Fruit fly (Drosophila melanogaster) whole organism, embryonic: ENCODE results near the gene CG4461.

Source experiments
- Bdp1 ChIP-seq: fragments of 200-800 bp; sonication (Bioruptor generic); optimal IDR thresholded peaks from 3 replicates; lab custom pipeline; 2016; ENCODE audit warnings: missing biosample characterization, missing genetic modification characterization
- CG11504 ChIP-seq: fragments of 200-800 bp; sonication (Bioruptor generic); optimal IDR thresholded peaks from 3 replicates; lab custom pipeline; 2019; ENCODE audit warnings: missing biosample characterization, mild to moderate bottlenecking, missing genetic modification characterization, moderate library complexity
- CG11723 ChIP-seq: fragments of 200-800 bp; sonication (Bioruptor generic); optimal IDR thresholded peaks from 2 replicates; lab custom pipeline; 2017; ENCODE audit warnings: missing biosample characterization, mild to moderate bottlenecking, missing genetic modification characterization
- CG12155 ChIP-seq: fragments of 200-800 bp; sonication (Bioruptor generic); optimal IDR thresholded peaks from 3 replicates; lab custom pipeline; 2016; ENCODE audit warnings: missing biosample characterization, missing genetic modification characterization
- CG12236 ChIP-seq: fragments of 200-800 bp; sonication (Bioruptor generic); optimal IDR thresholded peaks from 2 replicates; lab custom pipeline; 2016; ENCODE audit warnings: missing biosample characterization, missing genetic modification characterization
- CG12769 ChIP-seq: fragments of 200-800 bp; sonication (Bioruptor generic); optimal IDR thresholded peaks from 2 replicates; lab custom pipeline; 2019; ENCODE audit warnings: missing biosample characterization, mild to moderate bottlenecking, missing genetic modification characterization, moderate library complexity
- CG13296 ChIP-seq: fragments of 200-800 bp; sonication (Bioruptor generic); optimal IDR thresholded peaks from 3 replicates; lab custom pipeline; 2018; ENCODE audit warnings: missing biosample characterization, mild to moderate bottlenecking, missing genetic modification characterization
- CG14965 ChIP-seq: fragments of 200-800 bp; sonication (Bioruptor generic); optimal IDR thresholded peaks from 2 replicates; lab custom pipeline; 2016; ENCODE audit warnings: missing biosample characterization, missing genetic modification characterization, borderline replicate concordance
- CG15696 ChIP-seq: fragments of 200-800 bp; sonication (Bioruptor generic); optimal IDR thresholded peaks from 2 replicates; lab custom pipeline; 2019; ENCODE audit warnings: missing biosample characterization, mild to moderate bottlenecking, missing genetic modification characterization, moderate library complexity
- CG16863 ChIP-seq: fragments of 200-800 bp; sonication (Bioruptor generic); optimal IDR thresholded peaks from 3 replicates; lab custom pipeline; 2016; ENCODE audit warnings: missing biosample characterization, missing genetic modification characterization
- CG18476 ChIP-seq: fragments of 200-800 bp; sonication (Bioruptor generic); optimal IDR thresholded peaks from 2 replicates; lab custom pipeline; 2016; ENCODE audit warnings: missing biosample characterization, mild to moderate bottlenecking, missing genetic modification characterization
- CG2199 ChIP-seq: fragments of 200-800 bp; sonication (Bioruptor generic); IDR thresholded peaks from 3 replicates; pipeline ENCODE4 v1.3.6; 2022; ENCODE audit warnings: missing biosample characterization, missing genetic modification characterization
- CG2678 ChIP-seq: fragments of 200-800 bp; sonication (Bioruptor generic); optimal IDR thresholded peaks from 3 replicates; lab custom pipeline; 2019; ENCODE audit warnings: missing biosample characterization, mild to moderate bottlenecking, missing genetic modification characterization, moderate library complexity
- CG30403 ChIP-seq: fragments of 200-800 bp; sonication (Bioruptor generic); optimal IDR thresholded peaks from 3 replicates; lab custom pipeline; 2016; ENCODE audit warnings: missing biosample characterization, missing genetic modification characterization
- CG31388 ChIP-seq: fragments of 200-800 bp; sonication (Bioruptor generic); optimal IDR thresholded peaks from 2 replicates; lab custom pipeline; 2016; ENCODE audit warnings: missing biosample characterization, missing genetic modification characterization
- CG3163 ChIP-seq: fragments of 200-800 bp; sonication (Bioruptor generic); optimal IDR thresholded peaks from 3 replicates; lab custom pipeline; 2016; ENCODE audit warnings: missing biosample characterization, missing genetic modification characterization
- CG33213 ChIP-seq: fragments of 200-800 bp; sonication (Bioruptor generic); optimal IDR thresholded peaks from 3 replicates; lab custom pipeline; 2016; ENCODE audit warnings: missing biosample characterization, missing genetic modification characterization
- CG3995 ChIP-seq: fragments of 200-800 bp; sonication (Bioruptor generic); optimal IDR thresholded peaks from 3 replicates; lab custom pipeline; 2016; ENCODE audit warnings: missing biosample characterization, missing genetic modification characterization
- CG4617 ChIP-seq: fragments of 200-800 bp; sonication (Bioruptor generic); optimal IDR thresholded peaks from 3 replicates; lab custom pipeline; 2016; ENCODE audit warnings: missing biosample characterization, missing genetic modification characterization, borderline replicate concordance
- CG7987 ChIP-seq: fragments of 200-800 bp; sonication (Bioruptor generic); optimal IDR thresholded peaks from 2 replicates; lab custom pipeline; 2018; ENCODE audit warnings: missing biosample characterization, mild to moderate bottlenecking, missing genetic modification characterization, moderate library complexity
- CG9817 ChIP-seq: fragments of 200-800 bp; sonication (Bioruptor generic); optimal IDR thresholded peaks from 2 replicates; lab custom pipeline; 2018; ENCODE audit warnings: missing biosample characterization, mild to moderate bottlenecking, missing genetic modification characterization, moderate library complexity
- Dbx ChIP-seq: fragments of 200-800 bp; sonication (Bioruptor generic); IDR thresholded peaks from 3 replicates; pipeline ENCODE4 v1.3.6; 2022; ENCODE audit warnings: missing biosample characterization, missing genetic modification characterization
- Dip3 ChIP-seq: fragments of 200-800 bp; sonication (Bioruptor generic); optimal IDR thresholded peaks from 3 replicates; lab custom pipeline; 2016; ENCODE audit warnings: missing biosample characterization, missing genetic modification characterization
- HLHmδ ChIP-seq: fragments of 200-800 bp; sonication (Bioruptor generic); optimal IDR thresholded peaks from 2 replicates; lab custom pipeline; 2018; ENCODE audit warnings: missing biosample characterization, mild to moderate bottlenecking, missing genetic modification characterization, moderate library complexity
- Kr ChIP-seq: fragments of 200-800 bp; sonication (Bioruptor generic); optimal IDR thresholded peaks from 2 replicates; lab custom pipeline; 2017; ENCODE audit warnings: missing biosample characterization, mild to moderate bottlenecking, missing genetic modification characterization
- Optix ChIP-seq: fragments of 200-800 bp; sonication (Bioruptor generic); IDR thresholded peaks from 3 replicates; pipeline ENCODE4 v1.3.6; 2022; ENCODE audit warnings: missing biosample characterization, missing genetic modification characterization
- Ravus ChIP-seq: fragments of 200-800 bp; sonication (Bioruptor generic); IDR thresholded peaks from 2 replicates; pipeline ENCODE4 v1.3.6; 2022; ENCODE audit warnings: missing biosample characterization, missing genetic modification characterization
- Trl ChIP-seq, 3 experiments: fragments of >200 bp in 2 of 3; fragments of 200-800 bp in 1 of 3; sonication (Bioruptor generic) in 1 of 3; optimal IDR thresholded peaks; 2 replicates in 1 of 3; 3 replicates in 2 of 3; lab custom pipeline; 2016 to 2017; ENCODE audit warnings: missing biosample characterization in 1 of 3, missing genetic modification characterization in 1 of 3
- YL-1 ChIP-seq: fragments of 200-800 bp; sonication (Bioruptor generic); optimal IDR thresholded peaks from 3 replicates; lab custom pipeline; 2017; ENCODE audit warnings: missing biosample characterization, mild to moderate bottlenecking, missing genetic modification characterization
- ab ChIP-seq: fragments of 200-800 bp; sonication (Bioruptor generic); optimal IDR thresholded peaks from 2 replicates; lab custom pipeline; 2016; ENCODE audit warnings: missing biosample characterization, missing genetic modification characterization
- bcd ChIP-seq: fragments of 200-800 bp; sonication (Bioruptor generic); optimal IDR thresholded peaks from 2 replicates; lab custom pipeline; 2017; ENCODE audit warnings: missing biosample characterization, mild to moderate bottlenecking, missing genetic modification characterization
- bsh ChIP-seq, 2 experiments: fragments of 200-800 bp; sonication (Bioruptor generic); optimal IDR thresholded peaks; 2 replicates each; lab custom pipeline; 2017 to 2018; ENCODE audit warnings: mild to moderate bottlenecking in 2 of 2, missing biosample characterization in 2 of 2, missing genetic modification characterization in 2 of 2, moderate library complexity in 1 of 2
- dpn ChIP-seq, 2 experiments: fragments of 200-800 bp; sonication (Bioruptor generic); optimal IDR thresholded peaks; 3 replicates each; lab custom pipeline; 2016; ENCODE audit warnings: missing biosample characterization in 2 of 2, missing genetic modification characterization in 2 of 2
- dysf ChIP-seq: fragments of 200-800 bp; sonication (Bioruptor generic); IDR thresholded peaks from 3 replicates; pipeline ENCODE4 v1.3.6; 2022; ENCODE audit warnings: missing biosample characterization, missing genetic modification characterization
- ems ChIP-seq: fragments of 200-800 bp; sonication (Bioruptor generic); optimal IDR thresholded peaks from 3 replicates; lab custom pipeline; 2016; ENCODE audit warnings: missing biosample characterization, missing genetic modification characterization
- gsb ChIP-seq: fragments of 200-800 bp; sonication (Bioruptor generic); IDR thresholded peaks from 2 replicates; pipeline ENCODE4 v1.3.6; 2022; ENCODE audit warnings: missing biosample characterization, missing genetic modification characterization
- pita ChIP-seq: fragments of 200-800 bp; sonication (Bioruptor generic); optimal IDR thresholded peaks from 2 replicates; lab custom pipeline; 2017; ENCODE audit warnings: missing biosample characterization, mild to moderate bottlenecking, missing genetic modification characterization
- prd ChIP-seq, 3 experiments: fragments of >200 bp in 2 of 3; fragments of 200-800 bp in 1 of 3; sonication (Bioruptor generic) in 1 of 3; optimal IDR thresholded peaks in 2 of 3; IDR thresholded peaks in 1 of 3; 2 replicates in 2 of 3; 3 replicates in 1 of 3; pipeline versions ENCODE4 v1.3.6 to Lab custom; 2017 to 2022; ENCODE audit warnings: missing biosample characterization in 1 of 3, missing genetic modification characterization in 1 of 3
- ro ChIP-seq: fragments of 200-800 bp; sonication (Bioruptor generic); IDR thresholded peaks from 2 replicates; pipeline ENCODE4 v1.3.6; 2022; ENCODE audit warnings: missing biosample characterization, missing genetic modification characterization
- sc ChIP-seq, 3 experiments: fragments of >200 bp in 2 of 3; fragments of 200-800 bp in 1 of 3; sonication (Bioruptor generic) in 1 of 3; optimal IDR thresholded peaks; 2 replicates in 2 of 3; 3 replicates in 1 of 3; lab custom pipeline; 2017; ENCODE audit warnings: mild to moderate bottlenecking in 1 of 3, missing biosample characterization in 1 of 3, missing genetic modification characterization in 1 of 3, missing genetic modification reagents in 1 of 3
- sens-2 ChIP-seq: fragments of 200-800 bp; sonication (Bioruptor generic); IDR thresholded peaks from 2 replicates; pipeline ENCODE4 v1.3.6; 2022; ENCODE audit warnings: missing biosample characterization, missing genetic modification characterization
- shn ChIP-seq: fragments of 200-800 bp; sonication (Bioruptor generic); optimal IDR thresholded peaks from 3 replicates; lab custom pipeline; 2016; ENCODE audit warnings: missing biosample characterization, missing genetic modification characterization
- sim ChIP-seq: fragments of 200-800 bp; sonication (Bioruptor generic); IDR thresholded peaks from 2 replicates; pipeline ENCODE4 v1.3.6; 2022; ENCODE audit warnings: missing biosample characterization, missing genetic modification characterization
- so ChIP-seq: fragments of 200-800 bp; sonication (Bioruptor generic); IDR thresholded peaks from 3 replicates; pipeline ENCODE4 v1.3.6; 2022; ENCODE audit warnings: missing biosample characterization, missing genetic modification characterization
- sqz ChIP-seq: fragments of 200-800 bp; sonication (Bioruptor generic); optimal IDR thresholded peaks from 3 replicates; lab custom pipeline; 2018; ENCODE audit warnings: missing biosample characterization, mild to moderate bottlenecking, missing genetic modification characterization
- trem ChIP-seq: fragments of 200-800 bp; optimal IDR thresholded peaks from 3 replicates; lab custom pipeline; 2019; ENCODE audit warnings: missing biosample characterization, mild to moderate bottlenecking, missing genetic modification characterization, moderate library complexity
- ttk ChIP-seq: fragments of 200-800 bp; sonication (Bioruptor generic); IDR thresholded peaks from 2 replicates; pipeline ENCODE4 v2.1.2; 2022; ENCODE audit warnings: missing biosample characterization, missing genetic modification characterization
- zfh1 ChIP-seq: fragments of 200-800 bp; sonication (Bioruptor generic); IDR thresholded peaks from 3 replicates; pipeline ENCODE4 v1.3.6; 2022; ENCODE audit warnings: missing biosample characterization, missing genetic modification characterization

The CG4461 gene

dm6 chr3L:9422636-9423419, 47.6 kb downstream of the CG4461 start, which contains the start of gene aay (continued):
- TF ChIP-seq CG16863 (GFP tag; lab: Kevin White, UChicago) (peak; percentile 97), sim (peak; percentile 96), Trl (optimal IDR thresholded peaks at IDR 0.05; lab: Kevin White, UChicago) (peak; percentile 60 to 80), Trl (GFP tag; optimal IDR thresholded peaks at IDR 0.05; lab: Kevin White, UChicago) (peak; percentile 95), shn (peak; percentile 95), CG3995 (GFP tag; lab: Kevin White, UChicago) (peak; percentile 82), pita (GFP tag; lab: Kevin White, UChicago) (no peak), CG12155 (peak; percentile 97), ttk (GFP tag; lab: Robert Waterston, UW) (peak; percentile 98), ems (GFP tag; lab: Kevin White, UChicago) (peak; percentile 98), dysf (peak; percentile 99), CG11723 (peak; percentile 97), bcd (GFP tag; lab: Kevin White, UChicago) (peak; percentile 99), CG12769 (tag; lab: Kevin White, UChicago) (peak; percentile 98), CG2678 (tag; lab: Kevin White, UChicago) (peak; percentile 99), sens-2 (GFP tag; lab: Robert Waterston, UW) (peak; percentile 96), YL-1 (peak; percentile 97), Optix (peak; percentile 95), ab (GFP tag; lab: Kevin White, UChicago) (peak; percentile 82), CG4617 (GFP tag; lab: Kevin White, UChicago) (peak; percentile 98), CG3163 (peak; percentile 89), sqz (peak; percentile 98), so (GFP tag; lab: Robert Waterston, UW) (peak; percentile 98), zfh1 (peak; percentile 99), Ravus (GFP tag; lab: Robert Waterston, UW) (peak; percentile 96), CG7987 (GFP tag; lab: Kevin White, UChicago) (peak; percentile 97), CG11504 (tag; lab: Kevin White, UChicago) (peak; percentile 98), CG9817 (tag; lab: Kevin White, UChicago) (peak; percentile 98), CG33213 (GFP tag; lab: Kevin White, UChicago) (peak; percentile 98), CG31388 (peak; percentile 96), CG18476 (GFP tag; lab: Kevin White, UChicago) (peak; percentile 99), CG14965 (GFP tag; lab: Kevin White, UChicago) (peak; percentile 81), bsh (GFP tag; optimal IDR thresholded peaks at IDR 0.05; lab: Kevin White, UChicago) (peak; percentile 93 to 99), Bdp1 (GFP tag; lab: Kevin White, UChicago) (peak; percentile 94), trem (tag; lab: Kevin White, UChicago) (peak; percentile 97), CG13296 (GFP tag; lab: Kevin White, UChicago) (peak; percentile 99), Dbx (GFP tag; lab: Robert Waterston, UW) (peak; percentile 97), Dip3 (GFP tag; lab: Kevin White, UChicago) (peak; percentile 98), CG30403 (peak; percentile 99), prd (optimal IDR thresholded peaks at IDR 0.05; lab: Kevin White, UChicago) (no peak), prd (GFP tag; IDR thresholded peaks at IDR 0.05; lab: Robert Waterston, UW) (peak; percentile 99), gsb (GFP tag; lab: Robert Waterston, UW) (peak; percentile 96), CG2199 (GFP tag; lab: Robert Waterston, UW) (peak; percentile 97), sc (optimal IDR thresholded peaks at IDR 0.05; lab: Kevin White, UChicago) (no peak), sc (GFP tag; optimal IDR thresholded peaks at IDR 0.05; lab: Kevin White, UChicago) (peak; percentile 98), CG12236 (GFP tag; lab: Kevin White, UChicago) (peak; percentile 97), CG15696 (tag; lab: Kevin White, UChicago) (peak; percentile 99), Kr (peak; percentile 75), dpn (GFP tag; optimal IDR thresholded peaks at IDR 0.05; lab: Kevin White, UChicago) (peak; percentile 98 to 99), ro (peak; percentile 96), HLHmδ (no peak)
